Fruit fly (Drosophila melanogaster): Measurements from ENCODE around the gene Send1.

DNA sequence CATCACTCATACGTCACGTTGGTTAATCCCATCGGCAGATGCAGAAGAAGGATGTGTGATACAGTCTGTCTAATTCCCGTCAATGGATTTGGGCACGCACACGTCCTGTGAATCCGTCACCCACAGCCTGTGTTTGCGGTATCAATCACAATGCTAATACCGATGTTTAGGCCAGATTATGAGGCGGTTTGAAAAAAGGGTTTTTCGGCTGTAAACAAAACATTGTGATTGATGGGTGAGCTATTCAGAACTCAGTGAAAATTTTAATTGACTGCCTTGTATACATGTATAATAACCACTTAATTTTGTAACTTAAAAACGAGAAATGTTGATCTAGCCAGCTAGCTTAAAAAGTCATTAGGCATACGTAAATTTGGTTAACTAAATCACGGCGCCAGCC is 8.3 kb upstream of the Send1 start, which contains the start of gene CG4270:
- TF ChIP-seq CG8478 (optimal IDR thresholded peaks at IDR 0.05) = no peak
- no peak for TF ChIP-seq CTCF (optimal IDR thresholded peaks at IDR 0.05)

Data from S2 (cell line).